Fruit fly (Drosophila melanogaster): ENCODE results near the gene Ctps.

Ctps gene

dm6 chr3L:15094589-15095288 is 3.0 kb upstream of the Ctps start, which contains the start of the genes sstn, Plp and GlyRS (continued):
- TF ChIP-seq CG32767 (GFP tag; IDR thresholded peaks at IDR 0.05) (no peak), Hr39 (optimal IDR thresholded peaks at IDR 0.05) (no peak), CG9437 (GFP tag; optimal IDR thresholded peaks at IDR 0.05) (no peak), gsb (GFP tag; IDR thresholded peaks at IDR 0.05) (no peak), CG12236 (GFP tag; optimal IDR thresholded peaks at IDR 0.05) (no peak), lmd (GFP tag; IDR thresholded peaks at IDR 0.05) (no peak), CG7928 (GFP tag; optimal IDR thresholded peaks at IDR 0.05) (no peak), CG10462 (GFP tag; optimal IDR thresholded peaks at IDR 0.05) (no peak), gt (GFP tag; IDR thresholded peaks at IDR 0.05) (no peak), CTCF (GFP tag; optimal IDR thresholded peaks at IDR 0.05) (no peak), kay (GFP tag; optimal IDR thresholded peaks at IDR 0.05) (no peak), dm (GFP tag; optimal IDR thresholded peaks at IDR 0.05) (no peak), Lhr (GFP tag; optimal IDR thresholded peaks at IDR 0.05) (peak; percentile 1), CG17359 (tag; optimal IDR thresholded peaks at IDR 0.05) (no peak), CG15479 (GFP tag; optimal IDR thresholded peaks at IDR 0.05) (peak; percentile 90), BtbVII (GFP tag; optimal IDR thresholded peaks at IDR 0.05) (no peak), Bgb (GFP tag; IDR thresholded peaks at IDR 0.05; ENCODE audit: partially characterized antibody) (peak; percentile 55), Side (GFP tag; optimal IDR thresholded peaks at IDR 0.05) (no peak), slp2 (GFP tag; optimal IDR thresholded peaks at IDR 0.05) (no peak), ci (GFP tag; IDR thresholded peaks at IDR 0.05) (peak; percentile 55; the same call in 1 of the 3 replicates), CG34376 (GFP tag; optimal IDR thresholded peaks at IDR 0.05) (no peak), CG14710 (tag; optimal IDR thresholded peaks at IDR 0.05) (peak; percentile 68), CG9932 (GFP tag; IDR thresholded peaks at IDR 0.05) (no peak), tll (GFP tag; optimal IDR thresholded peaks at IDR 0.05) (peak in 1 of 2 experiments; percentile 13), onecut (GFP tag; IDR thresholded peaks at IDR 0.05) (no peak), CG3163 (GFP tag; optimal IDR thresholded peaks at IDR 0.05) (no peak), Ssrp (tag; optimal IDR thresholded peaks at IDR 0.05) (peak; percentile 12), Eip74EF (GFP tag; optimal IDR thresholded peaks at IDR 0.05) (no peak), lab (GFP tag; optimal IDR thresholded peaks at IDR 0.05) (peak; percentile 66), CG17328 (GFP tag; IDR thresholded peaks at IDR 0.05) (no peak), Dip2 (GFP tag; IDR thresholded peaks at IDR 0.05) (no peak), CG18619 (GFP tag; optimal IDR thresholded peaks at IDR 0.05) (peak; percentile 57), Sry-β (GFP tag; optimal IDR thresholded peaks at IDR 0.05) (peak; percentile 95), Deaf1 (tag; optimal IDR thresholded peaks at IDR 0.05) (no peak), CG5953 (GFP tag; IDR thresholded peaks at IDR 0.05) (no peak), pan (optimal IDR thresholded peaks at IDR 0.05) (no peak), pan (GFP tag; optimal IDR thresholded peaks at IDR 0.05 in 1 of 2, IDR thresholded peaks at IDR 0.05 in 1 of 2) (no peak), ap (GFP tag; IDR thresholded peaks at IDR 0.05) (no peak), CG18764 (GFP tag; optimal IDR thresholded peaks at IDR 0.05) (no peak), CG12769 (tag; optimal IDR thresholded peaks at IDR 0.05) (no peak), MBD-R2 (GFP tag; IDR thresholded peaks at IDR 0.05) (peak; percentile 47; the same call in 1 of the 2 replicates), CG2116 (GFP tag; optimal IDR thresholded peaks at IDR 0.05) (peak; percentile 58), psq (GFP tag; optimal IDR thresholded peaks at IDR 0.05) (no peak), CG17912 (GFP tag; optimal IDR thresholded peaks at IDR 0.05) (no peak), Dref (GFP tag; IDR thresholded peaks at IDR 0.05) (peak; percentile 71), H2.0 (GFP tag; IDR thresholded peaks at IDR 0.05) (no peak), amos (GFP tag; IDR thresholded peaks at IDR 0.05; ENCODE audit: partially characterized antibody) (peak; percentile 61), pros (GFP tag; optimal IDR thresholded peaks at IDR 0.05) (peak; percentile 96), Lim3 (GFP tag; IDR thresholded peaks at IDR 0.05) (no peak), odd (GFP tag; optimal IDR thresholded peaks at IDR 0.05) (no peak), H15 (GFP tag; IDR thresholded peaks at IDR 0.05) (no peak)

Measured in whole organism, embryonic.